Worm (Caenorhabditis elegans) whole organism, L2 larva: Measurements from ENCODE around the gene txdc-9.

Experiments
- C34F6.9 ChIP-seq: fragments of 150-350 bp; optimal IDR thresholded peaks from 2 replicates; lab custom pipeline; 2014; ENCODE audit warnings: missing biosample characterization, missing genetic modification characterization
- F13H6.1 ChIP-seq: sonication (generic microtip); optimal IDR thresholded peaks from 2 replicates; lab custom pipeline; 2016; ENCODE audit warnings: missing genetic modification characterization, missing compliant biosample characterization
- R02D3.7 ChIP-seq: fragments of 150-350 bp; optimal IDR thresholded peaks from 2 replicates; lab custom pipeline; 2014; ENCODE audit warnings: missing biosample characterization, missing genetic modification characterization
- Y55F3AM.14 ChIP-seq: fragments of 200-800 bp; sonication (Bioruptor generic); optimal IDR thresholded peaks from 2 replicates; lab custom pipeline; 2018; ENCODE audit warnings: mild to moderate bottlenecking, missing genetic modification characterization, missing compliant biosample characterization
- ZK546.5 ChIP-seq: sonication (generic microtip); optimal IDR thresholded peaks from 2 replicates; lab custom pipeline; 2017; ENCODE audit warnings: missing biosample characterization, missing genetic modification characterization
- alr-1 ChIP-seq: fragments of 150-350 bp; optimal IDR thresholded peaks from 2 replicates; lab custom pipeline; 2014; ENCODE audit warnings: missing biosample characterization, missing genetic modification characterization
- aly-2 ChIP-seq: fragments of 150-350 bp; optimal IDR thresholded peaks from 2 replicates; lab custom pipeline; 2014; ENCODE audit warnings: missing biosample characterization, missing genetic modification characterization
- ama-1 ChIP-seq: fragments of 150-350 bp; optimal IDR thresholded peaks from 2 replicates; lab custom pipeline; 2018; ENCODE audit warnings: inconsistent platforms
- blmp-1 ChIP-seq: sonication (generic microtip); optimal IDR thresholded peaks from 2 replicates; lab custom pipeline; 2017; ENCODE audit warnings: missing genetic modification characterization, mild to moderate bottlenecking, missing compliant biosample characterization, antibody characterized with exemption, moderate library complexity; ENCODE audit not compliant: insufficient read depth
- ceh-16 ChIP-seq: fragments of 150-350 bp; optimal IDR thresholded peaks from 2 replicates; lab custom pipeline; 2014; ENCODE audit warnings: missing biosample characterization, missing genetic modification characterization
- ceh-82 ChIP-seq: fragments of 150-350 bp; optimal IDR thresholded peaks from 2 replicates; lab custom pipeline; 2014; ENCODE audit warnings: missing biosample characterization, missing genetic modification characterization
- crh-2 ChIP-seq: sonication (generic microtip); optimal IDR thresholded peaks from 2 replicates; lab custom pipeline; 2017; ENCODE audit warnings: missing biosample characterization, missing genetic modification characterization
- dmd-4 ChIP-seq: sonication (generic microtip); optimal IDR thresholded peaks from 2 replicates; lab custom pipeline; 2017; ENCODE audit warnings: missing biosample characterization, missing genetic modification characterization
- egl-27 ChIP-seq: sonication (generic microtip); optimal IDR thresholded peaks from 3 replicates; lab custom pipeline; 2017; ENCODE audit warnings: missing biosample characterization, missing genetic modification reagents, missing genetic modification characterization
- elt-1 ChIP-seq: fragments of 150-350 bp; optimal IDR thresholded peaks from 2 replicates; lab custom pipeline; 2014; ENCODE audit warnings: missing biosample characterization, missing genetic modification characterization
- elt-3 ChIP-seq: sonication (generic microtip); optimal IDR thresholded peaks from 2 replicates; lab custom pipeline; 2017; ENCODE audit warnings: missing biosample characterization, missing genetic modification characterization
- fos-1 ChIP-seq: fragments of 150-350 bp; optimal IDR thresholded peaks from 2 replicates; lab custom pipeline; 2014; ENCODE audit warnings: missing biosample characterization, missing genetic modification characterization
- gmeb-1 ChIP-seq: fragments of 150-350 bp; optimal IDR thresholded peaks from 2 replicates; lab custom pipeline; 2014; ENCODE audit warnings: missing biosample characterization, missing genetic modification characterization
- lin-11 ChIP-seq: fragments of 150-350 bp; sonication (generic microtip); optimal IDR thresholded peaks from 2 replicates; lab custom pipeline; 2014; ENCODE audit warnings: missing biosample characterization, missing genetic modification characterization, inconsistent platforms, mixed read lengths
- lin-13 ChIP-seq: fragments of 150-350 bp; optimal IDR thresholded peaks from 2 replicates; lab custom pipeline; 2014; ENCODE audit warnings: missing biosample characterization, missing genetic modification reagents, missing genetic modification characterization
- lin-39 ChIP-seq: fragments of 150-350 bp; optimal IDR thresholded peaks from 2 replicates; lab custom pipeline; 2014; ENCODE audit warnings: missing biosample characterization, missing genetic modification reagents, missing genetic modification characterization
- lsy-2 ChIP-seq, 2 experiments: fragments of 150-350 bp in 1 of 2; sonication (generic microtip) in 1 of 2; optimal IDR thresholded peaks; 2 replicates each; lab custom pipeline; 2014 to 2017; ENCODE audit warnings: missing biosample characterization in 2 of 2, missing genetic modification characterization in 2 of 2
- mab-5 ChIP-seq: fragments of 150-350 bp; optimal IDR thresholded peaks from 2 replicates; lab custom pipeline; 2014; ENCODE audit warnings: missing biosample characterization, missing genetic modification characterization
- mbf-1 ChIP-seq: sonication (generic microtip); optimal IDR thresholded peaks from 2 replicates; lab custom pipeline; 2017; ENCODE audit warnings: missing biosample characterization, missing genetic modification characterization
- mdl-1 ChIP-seq, 2 experiments: fragments of 150-350 bp in 1 of 2; sonication (generic microtip) in 1 of 2; optimal IDR thresholded peaks; 2 replicates each; lab custom pipeline; 2017; ENCODE audit warnings: missing biosample characterization in 2 of 2, missing genetic modification characterization in 2 of 2
- nhr-10 ChIP-seq: sonication (generic microtip); optimal IDR thresholded peaks from 2 replicates; lab custom pipeline; 2017; ENCODE audit warnings: missing biosample characterization, missing genetic modification characterization
- nhr-11 ChIP-seq: fragments of 150-350 bp; optimal IDR thresholded peaks from 2 replicates; lab custom pipeline; 2014; ENCODE audit warnings: missing biosample characterization, missing genetic modification characterization
- nhr-12 ChIP-seq: fragments of 150-350 bp; optimal IDR thresholded peaks from 2 replicates; lab custom pipeline; 2014; ENCODE audit warnings: missing biosample characterization, missing genetic modification characterization
- nhr-129 ChIP-seq: fragments of 150-350 bp; optimal IDR thresholded peaks from 2 replicates; lab custom pipeline; 2014; ENCODE audit warnings: missing biosample characterization, missing genetic modification characterization
- nhr-21 ChIP-seq: fragments of 150-350 bp; optimal IDR thresholded peaks from 2 replicates; lab custom pipeline; 2014; ENCODE audit warnings: missing biosample characterization, missing genetic modification characterization
- nhr-23 ChIP-seq: fragments of 150-350 bp; optimal IDR thresholded peaks from 2 replicates; lab custom pipeline; 2014; ENCODE audit warnings: missing biosample characterization, missing genetic modification reagents, missing genetic modification characterization
- nhr-237 ChIP-seq: fragments of 150-350 bp; optimal IDR thresholded peaks from 2 replicates; lab custom pipeline; 2014; ENCODE audit warnings: missing biosample characterization, missing genetic modification characterization
- nhr-25 ChIP-seq: fragments of 150-350 bp; sonication (generic microtip); optimal IDR thresholded peaks from 3 replicates; lab custom pipeline; 2014; ENCODE audit warnings: missing biosample characterization, missing genetic modification characterization
- nhr-6 ChIP-seq: fragments of 150-350 bp; optimal IDR thresholded peaks from 2 replicates; lab custom pipeline; 2014; ENCODE audit warnings: missing biosample characterization, missing genetic modification characterization
- nhr-77 ChIP-seq: fragments of 150-350 bp; optimal IDR thresholded peaks from 2 replicates; lab custom pipeline; 2014; ENCODE audit warnings: missing biosample characterization, missing genetic modification characterization
- peb-1 ChIP-seq: fragments of 150-350 bp; optimal IDR thresholded peaks from 2 replicates; lab custom pipeline; 2014; ENCODE audit warnings: missing biosample characterization, missing genetic modification characterization
- sem-4 ChIP-seq: fragments of 150-350 bp; optimal IDR thresholded peaks from 2 replicates; lab custom pipeline; 2014; ENCODE audit warnings: missing biosample characterization, missing genetic modification reagents, missing genetic modification characterization
- skn-1 ChIP-seq: sonication (generic microtip); optimal IDR thresholded peaks from 2 replicates; lab custom pipeline; 2017; ENCODE audit warnings: missing biosample characterization, missing genetic modification characterization
- sma-3 ChIP-seq: sonication (generic microtip); optimal IDR thresholded peaks from 2 replicates; lab custom pipeline; 2016; ENCODE audit warnings: missing genetic modification reagents, missing genetic modification characterization, missing compliant biosample characterization
- snpc-4 ChIP-seq: fragments of 150-350 bp; optimal IDR thresholded peaks from 2 replicates; lab custom pipeline; 2014; ENCODE audit warnings: missing biosample characterization, missing genetic modification characterization
- unc-39 ChIP-seq: fragments of 150-350 bp; optimal IDR thresholded peaks from 2 replicates; lab custom pipeline; 2014; ENCODE audit warnings: missing biosample characterization, missing genetic modification characterization
- unc-55 ChIP-seq: fragments of 150-350 bp; sonication (generic microtip); optimal IDR thresholded peaks from 3 replicates; lab custom pipeline; 2014; ENCODE audit warnings: missing biosample characterization, missing genetic modification reagents, missing genetic modification characterization
- unc-62 ChIP-seq: fragments of 150-350 bp; optimal IDR thresholded peaks from 2 replicates; lab custom pipeline; 2014; ENCODE audit warnings: missing biosample characterization, missing genetic modification reagents, missing genetic modification characterization
- zag-1 ChIP-seq: fragments of 150-350 bp; optimal IDR thresholded peaks from 2 replicates; lab custom pipeline; 2014; ENCODE audit warnings: missing biosample characterization, missing genetic modification characterization
- ztf-1 ChIP-seq: fragments of 200-800 bp; sonication (Bioruptor generic); conservative IDR thresholded peaks from 2 replicates; pipeline ENCODE4 v1.3.6; 2022; ENCODE audit warnings: missing genetic modification characterization, missing compliant biosample characterization
- ztf-11 ChIP-seq: sonication (generic microtip); optimal IDR thresholded peaks from 2 replicates; lab custom pipeline; 2017; ENCODE audit warnings: missing biosample characterization, missing genetic modification characterization
- ztf-4 ChIP-seq: fragments of 150-350 bp; optimal IDR thresholded peaks from 2 replicates; lab custom pipeline; 2014; ENCODE audit warnings: missing biosample characterization, missing genetic modification characterization

txdc-9 gene

DNA sequence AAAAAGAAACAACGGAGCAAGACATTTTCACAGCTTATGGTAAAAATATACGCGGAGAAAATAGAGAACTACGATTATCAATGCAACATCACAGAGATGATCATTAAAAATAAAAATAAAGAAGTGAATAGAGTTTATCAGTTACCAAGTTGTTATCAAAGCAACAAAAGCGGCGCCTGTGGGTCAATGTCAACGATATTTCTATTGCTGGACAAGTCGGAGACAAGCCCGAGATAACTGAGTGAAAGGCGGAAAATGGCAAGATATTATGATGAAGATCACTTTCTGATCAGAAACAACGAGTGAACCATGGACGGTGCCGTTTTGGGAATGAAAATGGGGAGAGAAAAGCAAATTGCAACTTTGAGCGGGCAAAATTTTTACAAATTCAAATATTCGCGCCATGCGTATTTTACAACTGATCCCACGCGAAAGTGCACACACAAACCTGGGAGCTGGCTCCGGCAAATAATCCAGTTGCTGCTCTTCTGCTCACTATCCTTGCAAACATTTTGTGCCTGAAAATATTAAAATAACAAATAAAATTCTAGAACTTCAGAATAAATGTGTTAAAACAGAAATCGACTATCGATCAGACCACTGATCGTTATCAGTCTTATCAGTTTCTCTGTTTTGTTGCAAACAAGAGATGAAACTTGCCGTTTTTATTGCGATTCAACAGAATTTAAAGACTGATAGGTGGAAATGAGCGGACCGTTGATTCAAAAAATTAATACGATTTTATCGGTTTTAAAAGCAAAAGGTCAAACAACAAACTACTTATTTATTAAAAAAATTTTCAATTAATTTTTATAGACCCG lies 10.5 kb downstream of the txdc-9 start, which contains the start of gene mel-32 (continued):
- TF ChIP-seq sma-3 (GFP tag; lab: Kevin White, UChicago), result peak; percentile 2
- TF ChIP-seq elt-3 (tag; lab: Kevin White, UChicago), result no peak
- no peak for TF ChIP-seq unc-55 (GFP tag; lab: Kevin White, UChicago)
- no peak for TF ChIP-seq unc-62 (GFP tag; lab: Kevin White, UChicago)
- no peak for TF ChIP-seq ceh-16 (tag; lab: Kevin White, UChicago)
- TF ChIP-seq fos-1 (tag; lab: Kevin White, UChicago), result peak; percentile 22
- TF ChIP-seq nhr-25 (tag; lab: Kevin White, UChicago), result no peak
- peak; percentile 31 for TF ChIP-seq ama-1
- TF ChIP-seq lin-13 (GFP tag; lab: Kevin White, UChicago), result no peak
- no peak for TF ChIP-seq sem-4 (tag; lab: Kevin White, UChicago)
- no peak for TF ChIP-seq aly-2 (tag; lab: Kevin White, UChicago)
- no peak for TF ChIP-seq C34F6.9 (tag; lab: Kevin White, UChicago)
- no peak for TF ChIP-seq nhr-21
- no peak for TF ChIP-seq ztf-4 (tag; lab: Kevin White, UChicago)
- no peak for TF ChIP-seq ztf-11 (tag; lab: Kevin White, UChicago)
- no peak for TF ChIP-seq mbf-1 (tag; lab: Kevin White, UChicago)
- no peak for TF ChIP-seq snpc-4 (tag; lab: Kevin White, UChicago)
- TF ChIP-seq nhr-12 (tag; lab: Kevin White, UChicago), result no peak
- TF ChIP-seq nhr-129 (tag; lab: Kevin White, UChicago), result no peak
- no peak for TF ChIP-seq alr-1 (tag; lab: Kevin White, UChicago)
- no peak for TF ChIP-seq Y55F3AM.14 (GFP tag; lab: Kevin White, UChicago)
- no peak for TF ChIP-seq gmeb-1 (tag; lab: Kevin White, UChicago)
- no peak for TF ChIP-seq unc-39
- peak in 1 of 2 experiments; percentile 49 for TF ChIP-seq lsy-2 (tag; optimal IDR thresholded peaks at IDR 0.05; lab: Kevin White, UChicago)
- TF ChIP-seq, all 48 proteins: peak for 7

DNA sequence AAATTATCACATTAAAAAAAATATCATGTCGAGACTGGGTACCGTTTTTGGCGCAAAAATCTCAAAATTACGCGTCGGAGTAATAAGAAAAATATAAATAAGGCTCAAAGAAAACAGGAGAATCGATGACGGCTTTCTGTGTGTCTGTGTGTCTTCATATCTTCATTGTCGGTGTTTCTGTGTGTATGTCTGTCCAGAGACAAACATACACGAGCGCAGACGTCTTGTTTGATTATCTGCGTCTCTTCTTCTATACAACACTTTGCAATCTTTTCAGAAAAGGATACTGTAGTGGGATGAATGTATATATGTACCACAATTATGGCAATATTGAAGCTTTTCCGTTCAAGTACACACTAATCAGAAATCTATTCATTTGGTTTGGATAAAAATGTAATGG lies 12.4 kb downstream of the txdc-9 start, which contains the start of gene C05D11.13:
Gene C05D11.13 (minus strand): TSS at position 252 of the 400 bp plus-strand sequence.
- TF ChIP-seq ztf-4 (tag; lab: Kevin White, UChicago) (peak; percentile 16), mbf-1 (tag; lab: Kevin White, UChicago) (no peak), nhr-77 (tag; lab: Kevin White, UChicago) (no peak), nhr-21 (peak; percentile 0), unc-62 (GFP tag; lab: Kevin White, UChicago) (no peak), ztf-1 (GFP tag; lab: Robert Waterston, UW) (no peak), elt-3 (tag; lab: Kevin White, UChicago) (no peak), crh-2 (tag; lab: Kevin White, UChicago) (peak; percentile 65), unc-55 (GFP tag; lab: Kevin White, UChicago) (peak; percentile 51), ama-1 (no peak), dmd-4 (tag; lab: Kevin White, UChicago) (no peak), Y55F3AM.14 (GFP tag; lab: Kevin White, UChicago) (no peak), nhr-12 (tag; lab: Kevin White, UChicago) (no peak), nhr-129 (tag; lab: Kevin White, UChicago) (peak; percentile 59), mab-5 (tag; lab: Kevin White, UChicago) (no peak), sma-3 (GFP tag; lab: Kevin White, UChicago) (peak; percentile 47), C34F6.9 (tag; lab: Kevin White, UChicago) (peak; percentile 68), lin-13 (GFP tag; lab: Kevin White, UChicago) (no peak), aly-2 (tag; lab: Kevin White, UChicago) (no peak), F13H6.1 (peak; percentile 56), mdl-1 (tag; optimal IDR thresholded peaks at IDR 0.05; lab: Kevin White, UChicago) (no peak), fos-1 (tag; lab: Kevin White, UChicago) (peak; percentile 32), lin-11 (tag; lab: Kevin White, UChicago) (no peak), lin-39 (tag; lab: Kevin White, UChicago) (no peak), nhr-23 (tag; lab: Kevin White, UChicago) (no peak), gmeb-1 (tag; lab: Kevin White, UChicago) (no peak), skn-1 (no peak), elt-1 (tag; lab: Kevin White, UChicago) (no peak), blmp-1 (tag; lab: Kevin White, UChicago) (no peak), nhr-10 (tag; lab: Kevin White, UChicago) (no peak), peb-1 (no peak), ztf-11 (tag; lab: Kevin White, UChicago) (no peak), nhr-11 (tag; lab: Kevin White, UChicago) (no peak), zag-1 (tag; lab: Kevin White, UChicago) (no peak), R02D3.7 (tag; lab: Kevin White, UChicago) (no peak), unc-39 (no peak), lsy-2 (tag; optimal IDR thresholded peaks at IDR 0.05; lab: Kevin White, UChicago) (peak in 1 of 2 experiments; percentile 84), nhr-25 (tag; lab: Kevin White, UChicago) (peak; percentile 7), nhr-6 (tag; lab: Kevin White, UChicago) (no peak), nhr-237 (tag; lab: Kevin White, UChicago) (no peak), alr-1 (tag; lab: Kevin White, UChicago) (no peak), egl-27 (tag; lab: Kevin White, UChicago) (no peak), ceh-16 (tag; lab: Kevin White, UChicago) (no peak), ceh-82 (no peak), sem-4 (tag; lab: Kevin White, UChicago) (no peak), ZK546.5 (no peak)
